Fruit fly (Drosophila melanogaster): ENCODE data around the gene CG9592.

CG9592 gene

dm6 chr3L:14534619-14535018, 17.0 kb downstream of the CG9592 start:
- TF ChIP-seq CG7101 (tag; optimal IDR thresholded peaks at IDR 0.05), result no peak
- TF ChIP-seq tj (GFP tag; optimal IDR thresholded peaks at IDR 0.05), result no peak
- TF ChIP-seq CG5204 (GFP tag; optimal IDR thresholded peaks at IDR 0.05), result no peak
- TF ChIP-seq Clk (GFP tag; optimal IDR thresholded peaks at IDR 0.05), result no peak
- no peak for TF ChIP-seq CG12768 (GFP tag; optimal IDR thresholded peaks at IDR 0.05)
- no peak for TF ChIP-seq CG11617 (GFP tag; optimal IDR thresholded peaks at IDR 0.05)
- TF ChIP-seq cic (GFP tag; optimal IDR thresholded peaks at IDR 0.05), result no peak
- no peak for TF ChIP-seq cnc (optimal IDR thresholded peaks at IDR 0.05)
- TF ChIP-seq ovo (GFP tag; optimal IDR thresholded peaks at IDR 0.05), result no peak
- no peak for TF ChIP-seq Mnt (GFP tag; optimal IDR thresholded peaks at IDR 0.05)
- TF ChIP-seq pad (GFP tag; optimal IDR thresholded peaks at IDR 0.05), result no peak
- no peak for TF ChIP-seq kay (GFP tag; ENCODE audit: borderline replicate concordance)

- TF ChIP-seq CG11617 (GFP tag; optimal IDR thresholded peaks at IDR 0.05) (no peak), CG14711 (tag; optimal IDR thresholded peaks at IDR 0.05) (no peak), CG12768 (GFP tag; optimal IDR thresholded peaks at IDR 0.05) (no peak), toe (GFP tag; optimal IDR thresholded peaks at IDR 0.05) (no peak), Clk (GFP tag; optimal IDR thresholded peaks at IDR 0.05) (no peak)
These were observed 18.5 kb downstream of the CG9592 start, which contains the start of the genes bbg and CG43246 for dm6 chr3L:14536042-14536684. bbg (minus strand) TSS chr3L:14536276. CG43246 (plus strand) TSS chr3L:14536634.

dm6 chr3L:14537435-14537991, 19.9 kb downstream of the CG9592 start, which contains the start of gene Mpcp2:
Mpcp2 (plus strand) TSS chr3L:14537651.
- TF ChIP-seq cic (GFP tag; optimal IDR thresholded peaks at IDR 0.05) (peak; percentile 62), cnc (optimal IDR thresholded peaks at IDR 0.05) (no peak), CG33017 (tag; optimal IDR thresholded peaks at IDR 0.05) (peak; percentile 37), tj (GFP tag; optimal IDR thresholded peaks at IDR 0.05) (peak; percentile 68), CG11617 (GFP tag; optimal IDR thresholded peaks at IDR 0.05) (peak; percentile 60), CG12768 (GFP tag; optimal IDR thresholded peaks at IDR 0.05) (peak; percentile 33), Hr96 (GFP tag; optimal IDR thresholded peaks at IDR 0.05) (no peak), bab1 (GFP tag; optimal IDR thresholded peaks at IDR 0.05) (peak; percentile 77), Mnt (GFP tag; optimal IDR thresholded peaks at IDR 0.05) (peak; percentile 93), Clk (GFP tag; optimal IDR thresholded peaks at IDR 0.05) (no peak), CG5204 (GFP tag; optimal IDR thresholded peaks at IDR 0.05) (no peak), kay (GFP tag; ENCODE audit: borderline replicate concordance) (no peak), CG1620 (GFP tag; optimal IDR thresholded peaks at IDR 0.05) (peak; percentile 1), toe (GFP tag; optimal IDR thresholded peaks at IDR 0.05) (no peak), pad (GFP tag; optimal IDR thresholded peaks at IDR 0.05) (peak; percentile 46), Crg-1 (GFP tag; optimal IDR thresholded peaks at IDR 0.05) (no peak), CG7101 (tag; optimal IDR thresholded peaks at IDR 0.05) (peak; percentile 52), CG14711 (tag; optimal IDR thresholded peaks at IDR 0.05) (peak; percentile 23), ovo (GFP tag; optimal IDR thresholded peaks at IDR 0.05) (peak; percentile 16), CG7045 (GFP tag; optimal IDR thresholded peaks at IDR 0.05) (no peak)

dm6 chr3L:14543971-14544655, 26.5 kb downstream of the CG9592 start:
- TF ChIP-seq CG1620 (GFP tag; optimal IDR thresholded peaks at IDR 0.05) (no peak), Hr96 (GFP tag; optimal IDR thresholded peaks at IDR 0.05) (peak; percentile 12), CG7101 (tag; optimal IDR thresholded peaks at IDR 0.05) (peak; percentile 69), tj (GFP tag; optimal IDR thresholded peaks at IDR 0.05) (peak; percentile 69), CG5204 (GFP tag; optimal IDR thresholded peaks at IDR 0.05) (no peak), CG14711 (tag; optimal IDR thresholded peaks at IDR 0.05) (no peak), cic (GFP tag; optimal IDR thresholded peaks at IDR 0.05) (peak; percentile 58), cnc (optimal IDR thresholded peaks at IDR 0.05) (no peak), Crg-1 (GFP tag; optimal IDR thresholded peaks at IDR 0.05) (no peak), bab1 (GFP tag; optimal IDR thresholded peaks at IDR 0.05) (no peak), Clk (GFP tag; optimal IDR thresholded peaks at IDR 0.05) (peak; percentile 41), CG33017 (tag; optimal IDR thresholded peaks at IDR 0.05) (no peak), kay (GFP tag; ENCODE audit: borderline replicate concordance) (no peak), Mnt (GFP tag; optimal IDR thresholded peaks at IDR 0.05) (no peak), ovo (GFP tag; optimal IDR thresholded peaks at IDR 0.05) (peak; percentile 44), CG7045 (GFP tag; optimal IDR thresholded peaks at IDR 0.05) (peak; percentile 40), toe (GFP tag; optimal IDR thresholded peaks at IDR 0.05) (no peak), CG12768 (GFP tag; optimal IDR thresholded peaks at IDR 0.05) (peak; percentile 56), pad (GFP tag; optimal IDR thresholded peaks at IDR 0.05) (peak; percentile 34), CG11617 (GFP tag; optimal IDR thresholded peaks at IDR 0.05) (peak; percentile 25)

dm6 chr3L:14544987-14545943, 27.6 kb downstream of the CG9592 start:
- TF ChIP-seq CG12768 (GFP tag; optimal IDR thresholded peaks at IDR 0.05) (no peak), cic (GFP tag; optimal IDR thresholded peaks at IDR 0.05) (no peak), CG5204 (GFP tag; optimal IDR thresholded peaks at IDR 0.05) (peak; percentile 26), pad (GFP tag; optimal IDR thresholded peaks at IDR 0.05) (no peak), CG1620 (GFP tag; optimal IDR thresholded peaks at IDR 0.05) (no peak), Hr96 (GFP tag; optimal IDR thresholded peaks at IDR 0.05) (no peak), cnc (optimal IDR thresholded peaks at IDR 0.05) (no peak), Clk (GFP tag; optimal IDR thresholded peaks at IDR 0.05) (no peak), CG7045 (GFP tag; optimal IDR thresholded peaks at IDR 0.05) (no peak), Mnt (GFP tag; optimal IDR thresholded peaks at IDR 0.05) (no peak), kay (GFP tag; ENCODE audit: borderline replicate concordance) (peak; percentile 75), CG14711 (tag; optimal IDR thresholded peaks at IDR 0.05) (no peak), CG33017 (tag; optimal IDR thresholded peaks at IDR 0.05) (no peak), toe (GFP tag; optimal IDR thresholded peaks at IDR 0.05) (no peak), Crg-1 (GFP tag; optimal IDR thresholded peaks at IDR 0.05) (no peak)
